Worm (Caenorhabditis elegans): Measurements from ENCODE around the gene F13H8.6.

- TF ChIP-seq lin-39 (tag; optimal IDR thresholded peaks at IDR 0.05) (no peak), fkh-10 (GFP tag; optimal IDR thresholded peaks at IDR 0.05) (no peak), nhr-11 (tag; optimal IDR thresholded peaks at IDR 0.05) (no peak), pha-4 (tag; optimal IDR thresholded peaks at IDR 0.05) (no peak), skn-1 (tag; optimal IDR thresholded peaks at IDR 0.05) (no peak), pqm-1 (tag; optimal IDR thresholded peaks at IDR 0.05) (no peak)
Observed at ce11 chrII:6252707-6253106, 34.1 kb downstream of the F13H8.6 start.

Measured in whole organism, L3 larva.